Fruit fly (Drosophila melanogaster) whole organism, prepupa: Measurements from ENCODE around the gene Sqor.

Experiments
- Blimp-1 ChIP-seq: fragments of 200-800 bp; sonication (Bioruptor generic); optimal IDR thresholded peaks from 3 replicates; lab custom pipeline; 2017; ENCODE audit warnings: missing biosample characterization, missing genetic modification characterization, mild to moderate bottlenecking, moderate library complexity, missing genetic modification reagents
- CG11294 ChIP-seq: fragments of 200-800 bp; sonication (Bioruptor generic); IDR thresholded peaks from 2 replicates; pipeline ENCODE4 v1.3.6; 2022; ENCODE audit warnings: missing biosample characterization, missing genetic modification characterization
- CG11902 ChIP-seq: fragments of 200-800 bp; sonication (Bioruptor generic); optimal IDR thresholded peaks from 3 replicates; lab custom pipeline; 2016; ENCODE audit warnings: missing biosample characterization, missing genetic modification characterization
- CG1621 ChIP-seq: fragments of 200-800 bp; sonication (Bioruptor generic); optimal IDR thresholded peaks from 3 replicates; lab custom pipeline; 2018; ENCODE audit warnings: missing biosample characterization, mild to moderate bottlenecking, missing genetic modification characterization
- CG3032 ChIP-seq: fragments of 200-800 bp; optimal IDR thresholded peaks from 2 replicates; lab custom pipeline; 2019; ENCODE audit warnings: missing biosample characterization, mild to moderate bottlenecking, missing genetic modification characterization, moderate library complexity
- CG34406 ChIP-seq: fragments of 200-800 bp; sonication (Bioruptor generic); optimal IDR thresholded peaks from 3 replicates; lab custom pipeline; 2016; ENCODE audit warnings: missing biosample characterization, missing genetic modification characterization
- CG3919 ChIP-seq: fragments of 200-800 bp; sonication (Bioruptor generic); optimal IDR thresholded peaks from 3 replicates; lab custom pipeline; 2016; ENCODE audit warnings: missing biosample characterization, missing genetic modification characterization
- CG6163 ChIP-seq: fragments of 200-800 bp; sonication (Bioruptor generic); IDR thresholded peaks from 3 replicates; pipeline ENCODE4 v1.3.6; 2022; ENCODE audit warnings: missing biosample characterization, missing genetic modification characterization
- CG6276 ChIP-seq: fragments of 200-800 bp; sonication (Bioruptor generic); optimal IDR thresholded peaks from 2 replicates; lab custom pipeline; 2017; ENCODE audit warnings: missing biosample characterization, mild to moderate bottlenecking, missing genetic modification characterization
- CG6808 ChIP-seq: fragments of 200-800 bp; sonication (Bioruptor generic); optimal IDR thresholded peaks from 3 replicates; lab custom pipeline; 2017; ENCODE audit warnings: missing biosample characterization, missing genetic modification characterization, mild to moderate bottlenecking, moderate library complexity, missing genetic modification reagents
- CG8119 ChIP-seq: fragments of 200-800 bp; sonication (Bioruptor generic); IDR thresholded peaks from 3 replicates; pipeline ENCODE4 v1.3.6; 2022; ENCODE audit warnings: missing biosample characterization, missing genetic modification characterization
- CG8632 ChIP-seq: fragments of 200-800 bp; sonication (Bioruptor generic); optimal IDR thresholded peaks from 3 replicates; lab custom pipeline; 2016; ENCODE audit warnings: missing biosample characterization, missing genetic modification characterization
- Eip78C ChIP-seq: fragments of 200-800 bp; sonication (Bioruptor generic); peaks from one replicate; lab custom pipeline; 2016; ENCODE audit warnings: missing biosample characterization, missing genetic modification characterization
- Ets96B ChIP-seq: fragments of 200-800 bp; optimal IDR thresholded peaks from 2 replicates; lab custom pipeline; 2019; ENCODE audit warnings: missing biosample characterization, mild to moderate bottlenecking, missing genetic modification characterization, moderate library complexity
- Gug ChIP-seq: fragments of 200-800 bp; sonication (Bioruptor generic); IDR thresholded peaks from 2 replicates; pipeline ENCODE4 v1.3.6; 2022; ENCODE audit warnings: missing biosample characterization, missing genetic modification characterization
- Hr39 ChIP-seq: fragments of 200-800 bp; sonication (Bioruptor generic); optimal IDR thresholded peaks from 2 replicates; lab custom pipeline; 2016; ENCODE audit warnings: missing biosample characterization, missing genetic modification characterization
- Lpt ChIP-seq: fragments of 200-800 bp; sonication (Bioruptor generic); optimal IDR thresholded peaks from 3 replicates; lab custom pipeline; 2016; ENCODE audit warnings: missing biosample characterization, missing genetic modification characterization
- Met ChIP-seq: fragments of 200-800 bp; sonication (Bioruptor generic); optimal IDR thresholded peaks from 3 replicates; lab custom pipeline; 2016; ENCODE audit warnings: missing biosample characterization, missing genetic modification characterization
- OdsH ChIP-seq: fragments of 200-800 bp; sonication (Bioruptor generic); optimal IDR thresholded peaks from 3 replicates; lab custom pipeline; 2016; ENCODE audit warnings: missing biosample characterization, missing genetic modification characterization
- Smox ChIP-seq: fragments of 200-800 bp; sonication (Bioruptor generic); optimal IDR thresholded peaks from 3 replicates; lab custom pipeline; 2016; ENCODE audit warnings: missing biosample characterization, missing genetic modification characterization
- Sox14 ChIP-seq: fragments of 200-800 bp; sonication (Bioruptor generic); optimal IDR thresholded peaks from 3 replicates; lab custom pipeline; 2016; ENCODE audit warnings: missing biosample characterization, missing genetic modification characterization
- Sox15 ChIP-seq: fragments of 200-800 bp; sonication (Bioruptor generic); optimal IDR thresholded peaks from 3 replicates; lab custom pipeline; 2016; ENCODE audit warnings: missing biosample characterization, missing genetic modification characterization
- acj6 ChIP-seq: fragments of 200-800 bp; sonication (Bioruptor generic); optimal IDR thresholded peaks from 3 replicates; lab custom pipeline; 2016; ENCODE audit warnings: missing biosample characterization, missing genetic modification characterization
- dsx ChIP-seq: fragments of 200-800 bp; optimal IDR thresholded peaks from 3 replicates; lab custom pipeline; 2019; ENCODE audit warnings: missing biosample characterization, mild to moderate bottlenecking, missing genetic modification characterization, moderate library complexity; ENCODE audit not compliant: poor library complexity, severe bottlenecking
- eg ChIP-seq: fragments of 200-800 bp; sonication (Bioruptor generic); IDR thresholded peaks from 3 replicates; pipeline ENCODE4 v1.3.6; 2022; ENCODE audit warnings: missing biosample characterization, missing genetic modification characterization
- fd85E ChIP-seq: fragments of 200-800 bp; sonication (Bioruptor generic); optimal IDR thresholded peaks from 3 replicates; lab custom pipeline; 2016; ENCODE audit warnings: missing biosample characterization, missing genetic modification characterization
- fkh ChIP-seq: fragments of 200-800 bp; sonication (Bioruptor generic); optimal IDR thresholded peaks from 3 replicates; lab custom pipeline; 2017; ENCODE audit warnings: missing biosample characterization, mild to moderate bottlenecking, missing genetic modification characterization, moderate library complexity
- lz ChIP-seq: fragments of 200-800 bp; sonication (Bioruptor generic); optimal IDR thresholded peaks from 3 replicates; lab custom pipeline; 2016; ENCODE audit warnings: missing biosample characterization, missing genetic modification characterization
- pdm3 ChIP-seq: fragments of 200-800 bp; sonication (Bioruptor generic); optimal IDR thresholded peaks from 3 replicates; lab custom pipeline; 2016; ENCODE audit warnings: missing biosample characterization, missing genetic modification characterization
- salr ChIP-seq, 2 experiments: fragments of 200-800 bp; sonication (Bioruptor generic); optimal IDR thresholded peaks; 3 replicates each; lab custom pipeline; 2016 to 2018; ENCODE audit warnings: missing biosample characterization in 2 of 2, missing genetic modification characterization in 2 of 2, mild to moderate bottlenecking in 1 of 2
- spab ChIP-seq: fragments of 200-800 bp; sonication (Bioruptor generic); optimal IDR thresholded peaks from 2 replicates; lab custom pipeline; 2017; ENCODE audit warnings: missing biosample characterization, mild to moderate bottlenecking, missing genetic modification characterization, missing genetic modification reagents
- svp ChIP-seq: fragments of 200-800 bp; sonication (Bioruptor generic); peaks from one replicate; lab custom pipeline; 2016; ENCODE audit warnings: missing biosample characterization, missing genetic modification characterization
- vri ChIP-seq: fragments of 200-800 bp; sonication (Bioruptor generic); optimal IDR thresholded peaks from 3 replicates; lab custom pipeline; 2016; ENCODE audit warnings: missing biosample characterization, mild to moderate bottlenecking, missing genetic modification characterization

Sqor gene

DNA sequence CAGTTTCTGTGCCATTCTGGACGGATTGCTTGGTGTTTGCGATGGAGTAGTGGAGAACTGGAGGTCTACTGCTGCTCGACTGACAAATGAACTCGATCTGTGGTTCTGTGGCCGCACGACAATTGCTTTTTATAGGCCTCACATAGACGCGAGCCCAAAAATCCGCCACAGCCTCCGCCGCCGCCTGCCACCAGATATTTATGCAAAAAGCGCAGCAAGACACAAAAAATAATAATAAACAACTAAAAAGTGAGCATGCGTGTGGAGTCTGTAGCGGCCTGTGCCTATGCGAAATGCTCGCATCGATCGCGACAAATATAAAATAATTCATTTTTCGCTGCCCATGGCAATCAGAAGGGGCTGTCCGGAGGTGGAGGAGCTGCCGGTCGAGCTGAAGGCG lies 30.9 kb upstream of the Sqor start, which contains the start of gene Cpr64Aa:
TSS of gene Cpr64Aa (minus strand) at position 101 of the 400 bp plus-strand sequence.
- TF ChIP-seq CG8119 (no peak), eg (GFP tag; lab: Robert Waterston, UW) (0 out of 3 replicates have a peak, but pooled peaks have one; percentile 37), CG3919 (GFP tag; lab: Kevin White, UChicago) (no peak), CG6808 (GFP tag; lab: Kevin White, UChicago) (no peak)

DNA sequence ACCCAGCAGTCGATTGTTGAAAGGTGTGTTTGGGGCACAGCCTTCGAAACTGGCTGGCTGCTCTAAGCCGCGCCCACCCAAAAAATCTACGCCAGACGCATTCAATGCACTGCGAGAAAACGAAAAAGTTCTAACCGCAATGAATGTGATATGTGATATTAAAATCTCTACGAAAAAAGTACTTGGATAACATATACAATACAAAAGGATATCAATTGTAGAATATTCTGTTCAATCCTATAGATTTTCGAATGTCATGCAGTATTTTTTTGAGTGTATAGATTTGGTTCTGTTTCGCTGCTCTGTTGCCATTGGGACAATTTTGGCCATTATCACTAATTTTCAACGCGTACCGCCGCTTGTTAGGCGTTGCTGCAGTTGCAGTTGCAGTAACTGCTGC lies 30.2 kb upstream of the Sqor start:
- TF ChIP-seq Sox15 (GFP tag; lab: Kevin White, UChicago) = no peak
- TF ChIP-seq eg (GFP tag; lab: Robert Waterston, UW) = peak; percentile 85
- no peak for TF ChIP-seq CG1621
- peak; percentile 47 for TF ChIP-seq Gug (GFP tag; lab: Robert Waterston, UW)
- peak; percentile 40 for TF ChIP-seq CG6276 (GFP tag; lab: Kevin White, UChicago)
- no peak for TF ChIP-seq Sox14 (GFP tag; lab: Kevin White, UChicago)
- TF ChIP-seq Smox (GFP tag; lab: Kevin White, UChicago) = no peak
- peak; percentile 67 for TF ChIP-seq CG11294 (GFP tag; lab: Robert Waterston, UW)
- peak; percentile 41; the same call in 2 of the 3 replicates for TF ChIP-seq CG6163 (GFP tag; lab: Robert Waterston, UW)
- TF ChIP-seq Met = no peak
- no peak for TF ChIP-seq dsx (GFP tag; lab: Kevin White, UChicago)
- no peak for TF ChIP-seq salr (GFP tag; optimal IDR thresholded peaks at IDR 0.05; lab: Kevin White, UChicago)
- no peak for TF ChIP-seq CG34406 (GFP tag; lab: Kevin White, UChicago)
- TF ChIP-seq pdm3 = no peak
- TF ChIP-seq vri (GFP tag; lab: Kevin White, UChicago) = no peak
- TF ChIP-seq fd85E (GFP tag; lab: Kevin White, UChicago) = no peak
- TF ChIP-seq CG6808 (GFP tag; lab: Kevin White, UChicago) = no peak
- no peak for TF ChIP-seq CG11902 (GFP tag; lab: Kevin White, UChicago)
- TF ChIP-seq Blimp-1 (GFP tag; lab: Kevin White, UChicago) = no peak
- TF ChIP-seq Ets96B (tag; lab: Kevin White, UChicago) = no peak
- TF ChIP-seq CG8119 = no peak
- no peak for TF ChIP-seq CG3032
- peak; percentile 36 for TF ChIP-seq CG3919 (GFP tag; lab: Kevin White, UChicago)
- TF ChIP-seq, all 60 proteins: peak for 6

DNA sequence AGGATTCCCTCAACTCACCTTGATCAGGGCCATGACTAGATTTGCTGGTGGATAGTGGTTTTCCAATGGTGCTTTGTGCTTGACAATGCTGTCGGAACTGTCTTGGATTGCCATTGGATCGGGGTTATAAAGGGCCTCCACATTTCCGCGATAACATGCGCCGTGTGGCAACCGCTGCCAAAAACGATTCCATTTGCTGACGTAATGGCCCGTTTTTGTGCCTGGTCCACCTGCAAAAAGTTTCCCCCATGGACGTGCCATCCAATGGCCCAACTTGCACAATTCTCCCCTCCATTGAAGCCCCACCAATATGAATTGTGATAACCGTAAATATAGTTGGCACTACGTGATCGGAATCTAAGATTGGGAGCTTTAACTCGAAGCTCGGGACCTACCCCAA lies 28.5 kb upstream of the Sqor start, which contains the start of gene Cpr64Ab:
TSS of gene Cpr64Ab (minus strand) at position 101 of the 400 bp plus-strand sequence.
- no peak for TF ChIP-seq CG3919 (GFP tag; lab: Kevin White, UChicago)

DNA sequence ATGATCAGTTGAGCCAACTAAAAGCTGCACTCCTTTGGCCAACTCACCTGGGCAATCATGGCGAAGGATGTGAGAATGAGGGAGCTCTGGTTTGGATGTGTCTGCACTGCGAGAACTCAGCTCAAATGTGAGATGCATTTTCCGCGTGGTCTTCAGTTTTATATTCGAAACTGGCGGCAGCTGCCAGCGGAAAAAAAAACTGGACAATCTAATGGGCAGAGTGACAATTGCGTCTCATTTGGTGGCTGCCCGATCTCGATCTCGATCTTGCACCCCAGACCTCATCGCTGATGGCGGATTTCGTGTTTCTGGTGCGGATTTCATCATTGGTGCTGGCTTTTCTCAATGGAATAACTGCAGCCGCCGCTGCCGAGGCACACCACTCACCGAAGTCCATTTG lies 27.2 kb upstream of the Sqor start, which contains the start of gene Cpr64Ac:
TSS of gene Cpr64Ac (minus strand) at position 101 of the 400 bp plus-strand sequence.
- TF ChIP-seq CG8632 (no peak), acj6 (GFP tag; lab: Kevin White, UChicago) (no peak), spab (GFP tag; lab: Kevin White, UChicago) (no peak), OdsH (GFP tag; lab: Kevin White, UChicago) (no peak)

DNA sequence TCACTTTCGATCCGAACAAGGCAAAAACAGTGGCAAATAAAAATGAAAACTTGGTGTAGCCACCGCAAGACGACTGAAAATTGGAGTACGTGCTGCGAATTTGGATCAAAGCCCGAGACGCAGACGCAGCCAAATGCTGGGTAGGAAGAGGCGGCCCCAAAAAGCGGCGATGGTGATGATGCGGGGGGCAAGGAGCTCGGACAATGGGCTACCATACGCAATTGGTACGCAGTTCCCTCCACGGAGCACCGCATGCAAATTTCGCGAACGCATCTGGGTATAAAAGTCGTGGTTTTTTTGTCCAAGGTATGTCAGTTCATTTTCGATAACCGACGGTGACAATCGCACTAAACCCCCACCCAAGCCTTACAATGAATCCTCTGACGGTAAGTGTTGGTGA lies 24.9 kb upstream of the Sqor start, which contains the start of gene Cpr64Ad:
TSS of gene Cpr64Ad (plus strand) at position 301 of the 400 bp plus-strand sequence.
- 0 out of 3 replicates have a peak, but pooled peaks have one; percentile 10 for TF ChIP-seq CG6163 (GFP tag; lab: Robert Waterston, UW)
- no peak for TF ChIP-seq Lpt

DNA sequence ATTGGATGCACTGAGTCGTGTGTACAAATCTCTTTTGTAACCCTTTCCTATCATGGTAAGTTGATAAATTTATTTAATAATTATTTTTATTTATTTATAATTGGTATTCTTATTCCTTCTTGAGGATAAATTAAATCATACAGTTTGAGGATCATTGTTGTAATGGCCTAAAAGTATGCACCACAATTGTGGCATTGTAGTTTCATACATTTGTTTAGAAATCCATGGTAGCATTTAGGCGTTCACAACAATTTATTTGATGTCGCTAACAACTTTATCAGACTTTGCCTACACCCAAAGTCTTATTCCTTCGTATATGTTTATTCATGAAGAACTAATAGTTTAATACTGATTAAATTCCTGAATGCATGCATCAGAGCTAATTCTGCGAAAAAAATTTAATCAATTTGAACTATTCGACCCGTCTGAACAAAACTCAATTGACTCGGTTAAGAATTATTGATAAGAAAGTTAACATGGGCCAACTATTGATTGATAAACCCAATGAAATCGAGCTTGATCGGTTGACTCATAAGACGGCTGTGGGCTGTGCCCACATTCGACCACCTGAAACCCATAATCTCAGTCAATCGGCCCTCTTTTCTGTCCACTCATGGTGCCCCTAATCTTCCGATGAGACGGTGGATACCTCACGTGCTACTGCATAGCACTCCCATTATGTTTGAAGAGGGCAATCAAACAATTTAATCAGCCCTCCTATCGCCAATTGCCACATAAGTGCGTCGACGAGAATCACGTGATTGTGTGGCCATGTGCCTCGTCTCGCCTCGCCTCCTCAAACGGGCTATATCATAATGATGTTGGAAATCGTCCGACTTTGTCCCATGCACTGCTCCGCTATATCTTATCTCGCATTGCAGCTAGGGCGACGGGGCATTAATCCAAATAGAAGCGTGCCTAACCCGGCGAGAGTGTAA lies 20.4 kb upstream of the Sqor start:
- TF ChIP-seq fkh (GFP tag; lab: Kevin White, UChicago) (peak; percentile 63), lz (GFP tag; lab: Kevin White, UChicago) (no peak), Eip78C (peak; percentile 48), eg (GFP tag; lab: Robert Waterston, UW) (peak; percentile 42; the same call in 1 of the 3 replicates), svp (GFP tag; lab: Kevin White, UChicago) (peak; percentile 70), CG6276 (GFP tag; lab: Kevin White, UChicago) (peak; percentile 1), Hr39 (no peak), CG6163 (GFP tag; lab: Robert Waterston, UW) (peak; percentile 62)
